Worm (Caenorhabditis elegans) whole organism, L4 larva: ENCODE data around the gene Y32B12B.4.

Source experiments
- D1046.2 ChIP-seq: fragments of 200-800 bp; sonication (Bioruptor generic); IDR thresholded peaks from 2 replicates; pipeline ENCODE4 v1.3.6; 2022; ENCODE audit warnings: missing genetic modification characterization, missing compliant biosample characterization
- F37D6.2 ChIP-seq: sonication (generic microtip); optimal IDR thresholded peaks from 2 replicates; lab custom pipeline; 2016; ENCODE audit warnings: mild to moderate bottlenecking, missing genetic modification characterization, missing compliant biosample characterization
- Y48G9A.11 ChIP-seq: fragments of 200-800 bp; sonication (Bioruptor generic); IDR thresholded peaks from 2 replicates; pipeline ENCODE4 v1.3.6; 2022; ENCODE audit warnings: missing genetic modification reagents, missing genetic modification characterization, missing compliant biosample characterization
- ZK546.5 ChIP-seq, 2 experiments: sonication (generic microtip); optimal IDR thresholded peaks; 2 replicates each; lab custom pipeline; 2017; ENCODE audit warnings: missing biosample characterization in 2 of 2, missing genetic modification characterization in 2 of 2
- attf-4 ChIP-seq: sonication (generic microtip); optimal IDR thresholded peaks from 3 replicates; lab custom pipeline; 2017; ENCODE audit warnings: missing biosample characterization, missing genetic modification characterization
- daf-16 ChIP-seq, 3 experiments: sonication (generic microtip); optimal IDR thresholded peaks; 2 replicates each; lab custom pipeline; 2016 to 2017; ENCODE audit warnings: missing genetic modification characterization in 3 of 3, missing genetic modification reagents in 3 of 3, mild to moderate bottlenecking in 2 of 3, missing compliant biosample characterization in 2 of 3, missing biosample characterization in 1 of 3, moderate library complexity in 1 of 3
- dmd-6 ChIP-seq: fragments of 200-800 bp; sonication (Bioruptor generic); IDR thresholded peaks from 2 replicates; pipeline ENCODE4 v1.3.6; 2022; ENCODE audit warnings: missing genetic modification reagents, missing genetic modification characterization, missing compliant biosample characterization
- dpl-1 ChIP-seq: fragments of 150-350 bp; optimal IDR thresholded peaks from 2 replicates; lab custom pipeline; 2014; ENCODE audit warnings: missing biosample characterization, missing genetic modification reagents, missing genetic modification characterization
- duxl-1 ChIP-seq: sonication (generic microtip); optimal IDR thresholded peaks from 2 replicates; lab custom pipeline; 2016; ENCODE audit warnings: mild to moderate bottlenecking, missing genetic modification characterization, moderate library complexity, missing compliant biosample characterization; ENCODE audit not compliant: poor library complexity
- dve-1 ChIP-seq: sonication (generic microtip); optimal IDR thresholded peaks from 2 replicates; lab custom pipeline; 2017; ENCODE audit warnings: antibody characterized with exemption, mild to moderate bottlenecking, missing genetic modification characterization, missing compliant biosample characterization; ENCODE audit not compliant: insufficient read depth
- egl-27 ChIP-seq: sonication (generic microtip); optimal IDR thresholded peaks from 3 replicates; lab custom pipeline; 2017; ENCODE audit warnings: missing biosample characterization, missing genetic modification reagents, missing genetic modification characterization
- hlh-11 ChIP-seq: fragments of 200-800 bp; sonication (Bioruptor generic); optimal IDR thresholded peaks from 2 replicates; lab custom pipeline; 2018; ENCODE audit warnings: mild to moderate bottlenecking, missing genetic modification characterization, missing compliant biosample characterization
- hlh-30 ChIP-seq: sonication (generic microtip); optimal IDR thresholded peaks from 2 replicates; lab custom pipeline; 2017; ENCODE audit warnings: antibody characterized with exemption, mild to moderate bottlenecking, missing genetic modification characterization, missing compliant biosample characterization; ENCODE audit not compliant: insufficient read depth
- jun-1 ChIP-seq: fragments of 150-350 bp; optimal IDR thresholded peaks from 2 replicates; lab custom pipeline; 2014; ENCODE audit warnings: missing biosample characterization, missing genetic modification reagents, missing genetic modification characterization
- lim-7 ChIP-seq: fragments of 200-800 bp; sonication (Bioruptor generic); IDR thresholded peaks from 2 replicates; pipeline ENCODE4 v1.3.6; 2022; ENCODE audit warnings: missing genetic modification characterization, missing compliant biosample characterization
- lin-1 ChIP-seq: fragments of 200-800 bp; sonication (Bioruptor generic); IDR thresholded peaks from 2 replicates; pipeline ENCODE4 v1.3.6; 2022; ENCODE audit warnings: missing genetic modification reagents, missing genetic modification characterization, missing compliant biosample characterization
- lsy-2 ChIP-seq, 2 experiments: fragments of 150-350 bp in 1 of 2; sonication (generic microtip) in 1 of 2; optimal IDR thresholded peaks; 2 replicates each; lab custom pipeline; 2014 to 2017; ENCODE audit warnings: missing biosample characterization in 2 of 2, missing genetic modification characterization in 2 of 2
- madf-9 ChIP-seq: fragments of 200-800 bp; sonication (Bioruptor generic); conservative IDR thresholded peaks from 2 replicates; pipeline ENCODE4 v1.3.6; 2022; ENCODE audit warnings: missing genetic modification reagents, missing genetic modification characterization, missing compliant biosample characterization
- mdt-29 ChIP-seq: fragments of 200-800 bp; sonication (Bioruptor generic); IDR thresholded peaks from 2 replicates; pipeline ENCODE4 v1.3.6; 2022; ENCODE audit warnings: missing genetic modification reagents, missing genetic modification characterization, missing compliant biosample characterization
- mes-2 ChIP-seq: sonication (generic microtip); optimal IDR thresholded peaks from 2 replicates; lab custom pipeline; 2016; ENCODE audit warnings: missing genotype, mild to moderate bottlenecking, missing genetic modification characterization, missing compliant biosample characterization; ENCODE audit not compliant: poor library complexity, severe bottlenecking
- mxl-3 ChIP-seq: fragments of 200-800 bp; sonication (Bioruptor generic); optimal IDR thresholded peaks from 2 replicates; lab custom pipeline; 2018; ENCODE audit warnings: mild to moderate bottlenecking, missing genetic modification characterization, missing compliant biosample characterization
- nhr-102 ChIP-seq: sonication (generic microtip); optimal IDR thresholded peaks from 2 replicates; lab custom pipeline; 2016; ENCODE audit warnings: mild to moderate bottlenecking, missing genetic modification characterization, moderate library complexity, missing compliant biosample characterization
- nhr-11 ChIP-seq: fragments of 150-350 bp; optimal IDR thresholded peaks from 2 replicates; lab custom pipeline; 2014; ENCODE audit warnings: missing biosample characterization, missing genetic modification characterization
- nhr-237 ChIP-seq: sonication (generic microtip); optimal IDR thresholded peaks from 2 replicates; lab custom pipeline; 2017; ENCODE audit warnings: missing biosample characterization, missing genetic modification characterization
- nhr-77 ChIP-seq: fragments of 150-350 bp; optimal IDR thresholded peaks from 2 replicates; lab custom pipeline; 2014; ENCODE audit warnings: missing biosample characterization, missing genetic modification characterization
- pha-4 ChIP-seq, 2 experiments: fragments of 150-350 bp in 1 of 2; fragments of 200-800 bp in 1 of 2; sonication (Bioruptor generic) in 1 of 2; IDR thresholded peaks in 1 of 2; optimal IDR thresholded peaks in 1 of 2; 2 replicates each; pipeline versions ENCODE4 v1.3.6 to Lab custom; 2014 to 2022; ENCODE audit warnings: missing genetic modification characterization in 2 of 2, missing genetic modification reagents in 2 of 2, missing biosample characterization in 1 of 2, missing compliant biosample characterization in 1 of 2
- php-3 ChIP-seq: fragments of 200-800 bp; sonication (Bioruptor generic); IDR thresholded peaks from 2 replicates; pipeline ENCODE4 v1.3.6; 2022; ENCODE audit warnings: missing genetic modification reagents, missing genetic modification characterization, missing compliant biosample characterization
- pqm-1 ChIP-seq: sonication (generic microtip); optimal IDR thresholded peaks from 2 replicates; lab custom pipeline; 2017; ENCODE audit warnings: missing biosample characterization, missing genetic modification characterization
- sdz-12 ChIP-seq: fragments of 200-800 bp; sonication (Bioruptor generic); optimal IDR thresholded peaks from 2 replicates; lab custom pipeline; 2018; ENCODE audit warnings: mild to moderate bottlenecking, missing genetic modification characterization, missing compliant biosample characterization
- set-16 ChIP-seq: fragments of 200-800 bp; sonication (Bioruptor generic); IDR thresholded peaks from 2 replicates; pipeline ENCODE4 v1.3.6; 2022; ENCODE audit warnings: missing genetic modification reagents, missing genetic modification characterization, missing compliant biosample characterization
- snpc-1.2 ChIP-seq: fragments of 200-800 bp; sonication (Bioruptor generic); IDR thresholded peaks from 2 replicates; pipeline ENCODE4 v1.3.6; 2022; ENCODE audit warnings: missing genetic modification reagents, missing genetic modification characterization, missing compliant biosample characterization
- snpc-4 ChIP-seq: fragments of 150-350 bp; optimal IDR thresholded peaks from 2 replicates; lab custom pipeline; 2014; ENCODE audit warnings: missing biosample characterization, missing genetic modification characterization
- spr-3 ChIP-seq: fragments of 200-800 bp; sonication (Bioruptor generic); optimal IDR thresholded peaks from 2 replicates; lab custom pipeline; 2018; ENCODE audit warnings: mild to moderate bottlenecking, missing genetic modification characterization, missing compliant biosample characterization
- vab-7 ChIP-seq: fragments of 200-800 bp; sonication (Bioruptor generic); IDR thresholded peaks from 2 replicates; pipeline ENCODE4 v1.3.6; 2022; ENCODE audit warnings: missing genetic modification reagents, missing genetic modification characterization, missing compliant biosample characterization
- zfp-2 ChIP-seq: sonication (generic microtip); optimal IDR thresholded peaks from 2 replicates; lab custom pipeline; 2016; ENCODE audit warnings: mild to moderate bottlenecking, missing genetic modification characterization, missing compliant biosample characterization
- zfp-3 ChIP-seq: fragments of 200-800 bp; sonication (Bioruptor generic); conservative IDR thresholded peaks from 2 replicates; pipeline ENCODE4 v1.3.6; 2022; ENCODE audit warnings: missing genetic modification reagents, missing genetic modification characterization, missing compliant biosample characterization

Y32B12B.4 gene

ce11 chrV:16592947-16593791, 40.0 kb downstream of the Y32B12B.4 start (continued):
- TF ChIP-seq egl-27 (tag; lab: Kevin White, UChicago) (no peak), vab-7 (GFP tag; lab: Robert Waterston, UW) (no peak), lim-7 (no peak), nhr-237 (tag; lab: Kevin White, UChicago) (no peak), dpl-1 (GFP tag; lab: Kevin White, UChicago) (no peak), daf-16 (GFP tag; optimal IDR thresholded peaks at IDR 0.05; lab: Kevin White, UChicago) (no peak), daf-16 (tag; optimal IDR thresholded peaks at IDR 0.05; lab: Kevin White, UChicago) (peak; percentile 69), spr-3 (no peak), mdt-29 (GFP tag; lab: Robert Waterston, UW) (peak; percentile 10; the same call in 1 of the 2 replicates), nhr-77 (tag; lab: Kevin White, UChicago) (peak; percentile 37), lin-1 (peak; percentile 40; the same call in 1 of the 2 replicates), madf-9 (GFP tag; lab: Robert Waterston, UW) (no peak), jun-1 (tag; lab: Kevin White, UChicago) (no peak), duxl-1 (tag; lab: Kevin White, UChicago) (no peak), mxl-3 (no peak), nhr-102 (tag; lab: Kevin White, UChicago) (peak; percentile 15)

DNA sequence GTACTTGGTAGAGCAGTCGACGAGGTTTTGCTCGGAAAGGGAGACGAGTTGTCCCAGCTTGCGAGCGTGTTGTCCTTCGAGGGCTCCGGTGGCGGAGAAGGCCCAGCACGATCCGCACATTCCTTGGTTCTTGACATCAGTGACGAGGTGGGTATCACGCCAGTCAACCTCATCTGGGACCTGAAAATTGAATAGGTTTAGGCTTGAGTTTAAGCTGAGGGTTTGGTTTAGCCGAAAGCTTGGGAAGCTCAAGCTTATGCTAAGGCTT, 40.6 kb downstream of the Y32B12B.4 start:
- TF ChIP-seq F37D6.2 (tag; lab: Kevin White, UChicago): no peak
- TF ChIP-seq php-3: no peak
- 0 out of 2 replicates have a peak, but pooled peaks have one; percentile 3 for TF ChIP-seq dmd-6 (GFP tag; lab: Robert Waterston, UW)
- TF ChIP-seq ZK546.5 (tag; optimal IDR thresholded peaks at IDR 0.05; lab: Kevin White, UChicago): no peak
- peak; percentile 21; the same call in 1 of the 2 replicates for TF ChIP-seq zfp-3
- TF ChIP-seq set-16 (GFP tag; lab: Robert Waterston, UW): peak; percentile 67
- TF ChIP-seq sdz-12 (GFP tag; lab: Kevin White, UChicago): peak; percentile 18
- TF ChIP-seq attf-4 (tag; lab: Kevin White, UChicago): no peak
- no peak for TF ChIP-seq lim-7

DNA sequence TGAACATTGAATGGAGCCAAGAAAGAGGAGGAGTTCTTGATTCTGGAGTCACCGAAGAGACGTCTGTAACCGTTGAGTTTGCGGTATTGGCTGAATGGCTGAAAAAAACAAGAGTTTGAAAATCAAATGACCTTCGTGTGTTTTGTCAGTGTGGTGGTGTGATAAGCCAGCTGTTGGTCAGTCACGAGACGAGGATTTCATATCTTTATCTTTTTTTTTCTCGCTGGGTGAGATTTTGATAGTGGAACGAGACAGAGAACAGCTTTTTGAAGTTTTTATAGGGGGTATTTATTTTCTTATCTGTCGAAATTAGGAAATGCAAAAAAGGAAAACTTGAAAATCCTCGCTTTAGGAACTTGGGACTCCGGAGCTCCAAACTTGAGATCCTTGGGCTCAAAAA, 41.4 kb downstream of the Y32B12B.4 start:
- TF ChIP-seq nhr-77 (tag; lab: Kevin White, UChicago) (peak; percentile 24), pha-4 (GFP tag; IDR thresholded peaks at IDR 0.05; lab: Robert Waterston, UW) (no peak), pha-4 (tag; optimal IDR thresholded peaks at IDR 0.05; lab: Kevin White, UChicago) (no peak), zfp-2 (tag; lab: Kevin White, UChicago) (no peak), D1046.2 (GFP tag; lab: Robert Waterston, UW) (no peak), snpc-1.2 (GFP tag; lab: Robert Waterston, UW) (no peak), Y48G9A.11 (GFP tag; lab: Robert Waterston, UW) (no peak), mes-2 (peak; percentile 0), hlh-11 (tag; lab: Kevin White, UChicago) (peak; percentile 68), snpc-4 (tag; lab: Kevin White, UChicago) (no peak), lsy-2 (tag; optimal IDR thresholded peaks at IDR 0.05; lab: Kevin White, UChicago) (peak in 1 of 2 experiments; percentile 11), dve-1 (peak; percentile 32), ZK546.5 (tag; optimal IDR thresholded peaks at IDR 0.05; lab: Kevin White, UChicago) (no peak), dmd-6 (GFP tag; lab: Robert Waterston, UW) (peak; percentile 41; the same call in 1 of the 2 replicates), attf-4 (tag; lab: Kevin White, UChicago) (no peak), hlh-30 (peak; percentile 80), set-16 (GFP tag; lab: Robert Waterston, UW) (no peak), zfp-3 (0 out of 2 replicates have a peak, but pooled peaks have one; percentile 13), daf-16 (GFP tag; optimal IDR thresholded peaks at IDR 0.05; lab: Kevin White, UChicago) (no peak), daf-16 (tag; optimal IDR thresholded peaks at IDR 0.05; lab: Kevin White, UChicago) (peak; percentile 33), nhr-11 (no peak), mdt-29 (GFP tag; lab: Robert Waterston, UW) (no peak), pqm-1 (tag; lab: Kevin White, UChicago) (no peak)
- TF ChIP-seq, all 104 proteins: peak for 9
